Worm (Caenorhabditis elegans) whole organism, L4 larva: ENCODE results near the gene lury-1.

Experiments used
- D1046.2 ChIP-seq: fragments of 200-800 bp; sonication (Bioruptor generic); IDR thresholded peaks from 2 replicates; pipeline ENCODE4 v1.3.6; 2022; ENCODE audit warnings: missing genetic modification characterization, missing compliant biosample characterization
- F44E2.7 ChIP-seq: fragments of 200-800 bp; sonication (Bioruptor generic); IDR thresholded peaks from 2 replicates; pipeline ENCODE4 v2.1.2; 2022; ENCODE audit warnings: missing genetic modification characterization, missing compliant biosample characterization
- F49E8.2 ChIP-seq: sonication (generic microtip); optimal IDR thresholded peaks from 2 replicates; lab custom pipeline; 2016; ENCODE audit warnings: missing compliant biosample characterization, mild to moderate bottlenecking, missing genetic modification characterization, borderline replicate concordance
- T26A8.4 ChIP-seq: fragments of 200-800 bp; sonication (Bioruptor generic); IDR thresholded peaks from 2 replicates; pipeline ENCODE4 v1.3.6; 2022; ENCODE audit warnings: missing genetic modification characterization, missing compliant biosample characterization
- Y48G9A.11 ChIP-seq: fragments of 200-800 bp; sonication (Bioruptor generic); IDR thresholded peaks from 2 replicates; pipeline ENCODE4 v1.3.6; 2022; ENCODE audit warnings: missing genetic modification reagents, missing genetic modification characterization, missing compliant biosample characterization
- ZK546.5 ChIP-seq, 2 experiments: sonication (generic microtip); optimal IDR thresholded peaks; 2 replicates each; lab custom pipeline; 2017; ENCODE audit warnings: missing biosample characterization in 2 of 2, missing genetic modification characterization in 2 of 2
- aha-1 ChIP-seq: fragments of 150-350 bp; peaks from one replicate; lab custom pipeline; 2014; ENCODE audit warnings: missing biosample characterization, missing genetic modification characterization
- ama-1 ChIP-seq: fragments of 150-350 bp; optimal IDR thresholded peaks from 2 replicates; lab custom pipeline; 2014; ENCODE audit warnings: inconsistent platforms, mixed read lengths
- ceh-82 ChIP-seq: sonication (generic microtip); optimal IDR thresholded peaks from 2 replicates; lab custom pipeline; 2017; ENCODE audit warnings: missing biosample characterization, missing genetic modification characterization
- ces-1 ChIP-seq: fragments of 150-350 bp; sonication (generic microtip); optimal IDR thresholded peaks from 4 replicates; lab custom pipeline; 2014; ENCODE audit warnings: missing biosample characterization, missing genetic modification reagents, missing genetic modification characterization
- ctbp-1 ChIP-seq: fragments of 200-800 bp; sonication (Bioruptor generic); IDR thresholded peaks from 2 replicates; pipeline ENCODE4 v1.3.6; 2022; ENCODE audit warnings: missing genetic modification reagents, missing genetic modification characterization, missing compliant biosample characterization
- daf-12 ChIP-seq: fragments of 150-350 bp; optimal IDR thresholded peaks from 2 replicates; lab custom pipeline; 2014; ENCODE audit warnings: missing biosample characterization, missing genetic modification reagents, missing genetic modification characterization
- daf-19 ChIP-seq: fragments of 200-800 bp; sonication (Bioruptor generic); conservative IDR thresholded peaks from 2 replicates; pipeline ENCODE4 v1.3.6; 2022; ENCODE audit warnings: missing genetic modification characterization, missing compliant biosample characterization
- dmd-6 ChIP-seq: fragments of 200-800 bp; sonication (Bioruptor generic); IDR thresholded peaks from 2 replicates; pipeline ENCODE4 v1.3.6; 2022; ENCODE audit warnings: missing genetic modification reagents, missing genetic modification characterization, missing compliant biosample characterization
- duxl-1 ChIP-seq: sonication (generic microtip); optimal IDR thresholded peaks from 2 replicates; lab custom pipeline; 2016; ENCODE audit warnings: mild to moderate bottlenecking, missing genetic modification characterization, moderate library complexity, missing compliant biosample characterization; ENCODE audit not compliant: poor library complexity
- jun-1 ChIP-seq: fragments of 150-350 bp; optimal IDR thresholded peaks from 2 replicates; lab custom pipeline; 2014; ENCODE audit warnings: missing biosample characterization, missing genetic modification reagents, missing genetic modification characterization
- lim-7 ChIP-seq: fragments of 200-800 bp; sonication (Bioruptor generic); IDR thresholded peaks from 2 replicates; pipeline ENCODE4 v1.3.6; 2022; ENCODE audit warnings: missing genetic modification characterization, missing compliant biosample characterization
- lin-1 ChIP-seq: fragments of 200-800 bp; sonication (Bioruptor generic); IDR thresholded peaks from 2 replicates; pipeline ENCODE4 v1.3.6; 2022; ENCODE audit warnings: missing genetic modification reagents, missing genetic modification characterization, missing compliant biosample characterization
- lin-38 ChIP-seq: fragments of 200-800 bp; sonication (Bioruptor generic); IDR thresholded peaks from 2 replicates; pipeline ENCODE4 v1.3.6; 2022; ENCODE audit warnings: missing genetic modification reagents, missing genetic modification characterization, missing compliant biosample characterization
- lin-39 ChIP-seq: fragments of 150-350 bp; optimal IDR thresholded peaks from 2 replicates; lab custom pipeline; 2014; ENCODE audit warnings: missing biosample characterization, missing genetic modification reagents, missing genetic modification characterization
- lir-3 ChIP-seq: sonication (generic microtip); optimal IDR thresholded peaks from 2 replicates; lab custom pipeline; 2016; ENCODE audit warnings: mild to moderate bottlenecking, missing genetic modification characterization, missing compliant biosample characterization
- madf-5 ChIP-seq, 2 experiments: fragments of 200-800 bp; sonication (Bioruptor generic); IDR thresholded peaks; 2 replicates each; pipeline ENCODE4 v1.3.6; 2022; ENCODE audit warnings: missing compliant biosample characterization in 2 of 2, missing genetic modification characterization in 2 of 2
- mes-2 ChIP-seq: sonication (generic microtip); optimal IDR thresholded peaks from 2 replicates; lab custom pipeline; 2016; ENCODE audit warnings: missing genotype, mild to moderate bottlenecking, missing genetic modification characterization, missing compliant biosample characterization; ENCODE audit not compliant: poor library complexity, severe bottlenecking
- mxl-2 ChIP-seq: fragments of 200-800 bp; sonication (Bioruptor generic); conservative IDR thresholded peaks from 2 replicates; pipeline ENCODE4 v1.3.6; 2022; ENCODE audit warnings: missing genetic modification reagents, missing genetic modification characterization, missing compliant biosample characterization
- nhr-237 ChIP-seq: sonication (generic microtip); optimal IDR thresholded peaks from 2 replicates; lab custom pipeline; 2017; ENCODE audit warnings: missing biosample characterization, missing genetic modification characterization
- nhr-48 ChIP-seq: sonication (generic microtip); optimal IDR thresholded peaks from 2 replicates; lab custom pipeline; 2016; ENCODE audit warnings: mild to moderate bottlenecking, missing genetic modification characterization, missing compliant biosample characterization
- nhr-6 ChIP-seq: fragments of 150-350 bp; optimal IDR thresholded peaks from 2 replicates; lab custom pipeline; 2014; ENCODE audit warnings: missing biosample characterization, missing genetic modification characterization
- php-3 ChIP-seq: fragments of 200-800 bp; sonication (Bioruptor generic); IDR thresholded peaks from 2 replicates; pipeline ENCODE4 v1.3.6; 2022; ENCODE audit warnings: missing genetic modification reagents, missing genetic modification characterization, missing compliant biosample characterization
- snpc-1.2 ChIP-seq: fragments of 200-800 bp; sonication (Bioruptor generic); IDR thresholded peaks from 2 replicates; pipeline ENCODE4 v1.3.6; 2022; ENCODE audit warnings: missing genetic modification reagents, missing genetic modification characterization, missing compliant biosample characterization
- unc-130 ChIP-seq: sonication (generic microtip); optimal IDR thresholded peaks from 2 replicates; lab custom pipeline; 2016; ENCODE audit warnings: missing genetic modification reagents, missing genetic modification characterization, missing compliant biosample characterization
- unc-62 ChIP-seq, 3 experiments: fragments of 150-350 bp in 1 of 3; sonication (generic microtip); optimal IDR thresholded peaks in 2 of 3; peaks in 1 of 3; 1 replicate in 1 of 3; 2 replicates in 2 of 3; lab custom pipeline; 2014 to 2017; ENCODE audit warnings: missing biosample characterization in 3 of 3, missing genetic modification characterization in 3 of 3, missing genetic modification reagents in 3 of 3, missing genotype in 1 of 3
- vab-7 ChIP-seq: fragments of 200-800 bp; sonication (Bioruptor generic); IDR thresholded peaks from 2 replicates; pipeline ENCODE4 v1.3.6; 2022; ENCODE audit warnings: missing genetic modification reagents, missing genetic modification characterization, missing compliant biosample characterization
- zag-1 ChIP-seq: fragments of 150-350 bp; optimal IDR thresholded peaks from 2 replicates; lab custom pipeline; 2014; ENCODE audit warnings: missing biosample characterization, missing genetic modification characterization
- zip-11 ChIP-seq: fragments of 200-800 bp; sonication (Bioruptor generic); IDR thresholded peaks from 2 replicates; pipeline ENCODE4 v1.3.6; 2022; ENCODE audit warnings: missing genetic modification characterization, missing compliant biosample characterization
- ztf-7 ChIP-seq: fragments of 150-350 bp; optimal IDR thresholded peaks from 2 replicates; lab custom pipeline; 2014; ENCODE audit warnings: missing biosample characterization, missing genetic modification characterization

The lury-1 gene

ce11 chrIII:12220820-12221219 is 34.6 kb downstream of the lury-1 start:
- no peak for TF ChIP-seq dmd-6
- no peak for TF ChIP-seq lir-3 (tag; lab: Kevin White, UChicago)
- no peak for TF ChIP-seq nhr-237 (tag; lab: Kevin White, UChicago)
- TF ChIP-seq zip-11 (GFP tag; lab: Robert Waterston, UW), result no peak
- TF ChIP-seq snpc-1.2 (GFP tag; lab: Robert Waterston, UW), result no peak
- TF ChIP-seq mxl-2 (GFP tag; lab: Robert Waterston, UW), result no peak
- TF ChIP-seq ceh-82 (tag; lab: Kevin White, UChicago), result no peak
- no peak for TF ChIP-seq Y48G9A.11 (GFP tag; lab: Robert Waterston, UW)
- TF ChIP-seq D1046.2 (GFP tag; lab: Robert Waterston, UW), result no peak
- no peak for TF ChIP-seq ces-1 (GFP tag; lab: Kevin White, UChicago)
- no peak for TF ChIP-seq daf-12
- TF ChIP-seq lin-39 (tag; lab: Kevin White, UChicago), result no peak
- TF ChIP-seq vab-7 (GFP tag; lab: Robert Waterston, UW), result no peak
- no peak for TF ChIP-seq jun-1
- TF ChIP-seq F44E2.7 (GFP tag; lab: Robert Waterston, UW), result no peak
- no peak for TF ChIP-seq T26A8.4 (GFP tag; lab: Robert Waterston, UW)
- no peak for TF ChIP-seq ama-1 (lab: Kevin White, UChicago)
- no peak for TF ChIP-seq duxl-1 (tag; lab: Kevin White, UChicago)
- TF ChIP-seq daf-19 (GFP tag; lab: Robert Waterston, UW), result no peak

- no peak for TF ChIP-seq zag-1 (tag; lab: Kevin White, UChicago)
- TF ChIP-seq php-3 (GFP tag; lab: Robert Waterston, UW), result no peak
- TF ChIP-seq ZK546.5 (tag; optimal IDR thresholded peaks at IDR 0.05; lab: Kevin White, UChicago), result no peak
- TF ChIP-seq nhr-48, result no peak
- TF ChIP-seq daf-12, result no peak
- no peak for TF ChIP-seq ctbp-1 (GFP tag; lab: Robert Waterston, UW)
Measured at ce11 chrIII:12221452-12221851, 35.2 kb downstream of the lury-1 start.

- no peak for TF ChIP-seq ctbp-1 (GFP tag; lab: Robert Waterston, UW)
- TF ChIP-seq unc-62 (GFP tag; optimal IDR thresholded peaks at IDR 0.05 in 1 of 2; lab: Kevin White, UChicago), result peak in 1 of 2 experiments; percentile 8
- no peak for TF ChIP-seq unc-62 (tag; optimal IDR thresholded peaks at IDR 0.05; lab: Kevin White, UChicago)
- TF ChIP-seq lin-38 (GFP tag; lab: Robert Waterston, UW), result peak; percentile 73
- TF ChIP-seq, all 104 proteins: peak for 2
Measured at ce11 chrIII:12223208-12223607, 37.0 kb downstream of the lury-1 start.

ce11 chrIII:12225234-12225633 is 39.0 kb downstream of the lury-1 start, which contains the start of gene gmn-1:
gmn-1 (minus strand) TSS chrIII:12225331.
- TF ChIP-seq F49E8.2 (tag; lab: Kevin White, UChicago) (peak; percentile 41), lin-38 (GFP tag; lab: Robert Waterston, UW) (peak; percentile 84), dmd-6 (no peak), lim-7 (GFP tag; lab: Robert Waterston, UW) (no peak), aha-1 (peak; percentile 21), unc-130 (GFP tag; lab: Kevin White, UChicago) (peak; percentile 5), snpc-1.2 (GFP tag; lab: Robert Waterston, UW) (0 out of 2 replicates have a peak, but pooled peaks have one; percentile 42), mes-2 (tag; lab: Kevin White, UChicago) (peak; percentile 1), lin-1 (GFP tag; lab: Robert Waterston, UW) (no peak), nhr-6 (tag; lab: Kevin White, UChicago) (no peak), lin-39 (tag; lab: Kevin White, UChicago) (no peak), ztf-7 (tag; lab: Kevin White, UChicago) (no peak), jun-1 (no peak), madf-5 (GFP tag; IDR thresholded peaks at IDR 0.05; lab: Robert Waterston, UW) (no peak)
